Worm (Caenorhabditis elegans) whole organism, mixed stage, embryonic: ENCODE measurements around the gene ugt-21.
A peak's percentile ranks its signal among the peaks of the same experiment; 100 is the strongest.

Source experiments
- M03D4.4 ChIP-seq: sonication (generic microtip); optimal IDR thresholded peaks from 2 replicates; lab custom pipeline; 2017; ENCODE audit warnings: mild to moderate bottlenecking, missing genetic modification characterization, missing compliant biosample characterization
- bed-3 ChIP-seq: fragments of 200-800 bp; sonication (Bioruptor generic); optimal IDR thresholded peaks from 3 replicates; lab custom pipeline; 2018; ENCODE audit warnings: mild to moderate bottlenecking, missing genetic modification characterization, moderate library complexity, missing compliant biosample characterization
- blmp-1 ChIP-seq: fragments of 150-350 bp; optimal IDR thresholded peaks from 2 replicates; lab custom pipeline; 2014; ENCODE audit warnings: missing biosample characterization, missing genetic modification characterization
- ceh-39 ChIP-seq: fragments of 150-350 bp; optimal IDR thresholded peaks from 2 replicates; lab custom pipeline; 2014; ENCODE audit warnings: missing biosample characterization, missing genetic modification characterization
- ceh-43 ChIP-seq: fragments of 200-800 bp; sonication (Bioruptor generic); optimal IDR thresholded peaks from 2 replicates; lab custom pipeline; 2018; ENCODE audit warnings: mild to moderate bottlenecking, missing genetic modification characterization, moderate library complexity, missing compliant biosample characterization
- ceh-83 ChIP-seq: fragments of 200-800 bp; sonication (Bioruptor generic); optimal IDR thresholded peaks from 2 replicates; lab custom pipeline; 2018; ENCODE audit warnings: mild to moderate bottlenecking, missing genetic modification characterization, missing compliant biosample characterization
- ces-1 ChIP-seq: fragments of 150-350 bp; optimal IDR thresholded peaks from 2 replicates; lab custom pipeline; 2014; ENCODE audit warnings: missing biosample characterization, missing genetic modification reagents, missing genetic modification characterization
- cnd-1 ChIP-seq: fragments of 200-800 bp; sonication (Bioruptor generic); optimal IDR thresholded peaks from 2 replicates; lab custom pipeline; 2018; ENCODE audit warnings: mild to moderate bottlenecking, missing genetic modification characterization, missing compliant biosample characterization
- drap-1 ChIP-seq: fragments of 200-800 bp; sonication (Bioruptor generic); optimal IDR thresholded peaks from 3 replicates; lab custom pipeline; 2018; ENCODE audit warnings: mild to moderate bottlenecking, missing genetic modification characterization, missing compliant biosample characterization
- elt-1 ChIP-seq: sonication (generic microtip); optimal IDR thresholded peaks from 2 replicates; lab custom pipeline; 2017; ENCODE audit warnings: missing genetic modification characterization, mild to moderate bottlenecking, missing compliant biosample characterization, antibody characterized with exemption, moderate library complexity, borderline replicate concordance; ENCODE audit not compliant: insufficient read depth
- elt-3 ChIP-seq: fragments of 150-350 bp; optimal IDR thresholded peaks from 2 replicates; lab custom pipeline; 2014; ENCODE audit warnings: missing biosample characterization, missing genetic modification characterization
- flh-1 ChIP-seq: fragments of 200-800 bp; sonication (Bioruptor generic); optimal IDR thresholded peaks from 2 replicates; lab custom pipeline; 2018; ENCODE audit warnings: mild to moderate bottlenecking, missing genetic modification characterization, moderate library complexity, missing compliant biosample characterization
- hlh-1 ChIP-seq: fragments of 150-350 bp; optimal IDR thresholded peaks from 2 replicates; lab custom pipeline; 2014; ENCODE audit warnings: missing biosample characterization, missing genetic modification reagents, missing genetic modification characterization
- lin-13 ChIP-seq: fragments of 150-350 bp; optimal IDR thresholded peaks from 2 replicates; lab custom pipeline; 2014; ENCODE audit warnings: missing biosample characterization, missing genetic modification characterization
- lin-32 ChIP-seq: fragments of 200-800 bp; sonication (Bioruptor generic); optimal IDR thresholded peaks from 2 replicates; lab custom pipeline; 2018; ENCODE audit warnings: mild to moderate bottlenecking, missing genetic modification characterization, missing compliant biosample characterization
- mab-5 ChIP-seq: fragments of 150-350 bp; optimal IDR thresholded peaks from 2 replicates; lab custom pipeline; 2014; ENCODE audit warnings: missing biosample characterization, missing genetic modification characterization
- mep-1 ChIP-seq: fragments of 150-350 bp; optimal IDR thresholded peaks from 2 replicates; lab custom pipeline; 2017; ENCODE audit warnings: missing biosample characterization, missing genetic modification reagents, missing genetic modification characterization, inconsistent platforms
- mls-2 ChIP-seq: sonication (generic microtip); optimal IDR thresholded peaks from 2 replicates; lab custom pipeline; 2016; ENCODE audit warnings: mild to moderate bottlenecking, missing genetic modification characterization, moderate library complexity, missing compliant biosample characterization
- nhr-2 ChIP-seq: fragments of 150-350 bp; optimal IDR thresholded peaks from 2 replicates; lab custom pipeline; 2014; ENCODE audit warnings: missing biosample characterization, missing genetic modification characterization
- nhr-237 ChIP-seq: fragments of 150-350 bp; optimal IDR thresholded peaks from 2 replicates; lab custom pipeline; 2014; ENCODE audit warnings: missing biosample characterization, missing genetic modification characterization
- nhr-28 ChIP-seq: fragments of 150-350 bp; optimal IDR thresholded peaks from 2 replicates; lab custom pipeline; 2014; ENCODE audit warnings: missing biosample characterization, missing genetic modification characterization
- nhr-76 ChIP-seq: sonication (generic microtip); optimal IDR thresholded peaks from 2 replicates; lab custom pipeline; 2017; ENCODE audit warnings: missing biosample characterization, missing genetic modification characterization
- pha-4 ChIP-seq: fragments of 150-350 bp; optimal IDR thresholded peaks from 2 replicates; lab custom pipeline; 2018; ENCODE audit warnings: missing biosample characterization, missing genetic modification reagents, missing genetic modification characterization
- sem-2 ChIP-seq: fragments of 200-800 bp; sonication (Bioruptor generic); optimal IDR thresholded peaks from 2 replicates; lab custom pipeline; 2018; ENCODE audit warnings: mild to moderate bottlenecking, missing genetic modification characterization, missing compliant biosample characterization
- snpc-4 ChIP-seq: fragments of 150-350 bp; optimal IDR thresholded peaks from 2 replicates; lab custom pipeline; 2014; ENCODE audit warnings: missing biosample characterization, missing genetic modification characterization
- sptf-1 ChIP-seq: sonication (generic microtip); optimal IDR thresholded peaks from 2 replicates; lab custom pipeline; 2017; ENCODE audit warnings: mild to moderate bottlenecking, missing genetic modification characterization, moderate library complexity, missing compliant biosample characterization
- tbx-8 ChIP-seq: fragments of 200-800 bp; sonication (Bioruptor generic); optimal IDR thresholded peaks from 2 replicates; lab custom pipeline; 2018; ENCODE audit warnings: mild to moderate bottlenecking, missing genetic modification characterization, moderate library complexity, missing compliant biosample characterization
- unc-120 ChIP-seq: sonication (generic microtip); optimal IDR thresholded peaks from 2 replicates; lab custom pipeline; 2017; ENCODE audit warnings: missing genetic modification characterization, missing compliant biosample characterization; ENCODE audit not compliant: poor library complexity, severe bottlenecking
- unc-39 ChIP-seq: fragments of 150-350 bp; optimal IDR thresholded peaks from 2 replicates; lab custom pipeline; 2014; ENCODE audit warnings: missing biosample characterization, missing genetic modification characterization
- zip-8 ChIP-seq: fragments of 150-350 bp; optimal IDR thresholded peaks from 2 replicates; lab custom pipeline; 2014; ENCODE audit warnings: missing biosample characterization, missing genetic modification characterization

Gene ugt-21

DNA sequence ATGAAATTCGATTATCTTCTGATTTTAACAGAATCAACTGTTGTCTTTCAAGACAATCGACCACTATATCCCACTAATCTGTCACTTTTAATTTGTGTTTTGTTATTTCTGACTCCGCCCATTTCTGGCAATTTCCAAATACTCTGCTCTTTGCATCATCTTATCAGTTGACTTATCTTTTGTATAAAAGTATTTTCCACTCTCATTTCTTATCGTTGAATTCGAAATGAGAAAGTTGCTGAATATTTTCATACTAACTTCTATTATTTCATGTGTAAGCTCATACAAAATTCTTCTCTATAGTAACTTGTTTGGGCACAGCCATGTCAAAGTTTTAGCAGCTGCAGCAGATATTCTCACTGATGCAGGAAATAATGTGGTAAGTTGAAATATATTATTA, at the start of gene ugt-21:
Gene ugt-21, plus strand, starts transcription at position 212 of the 400 bp plus-strand sequence.
- no peak for TF ChIP-seq snpc-4 (tag; lab: Kevin White, UChicago)
- no peak for TF ChIP-seq nhr-28
- no peak for TF ChIP-seq hlh-1 (tag; lab: Kevin White, UChicago)

DNA sequence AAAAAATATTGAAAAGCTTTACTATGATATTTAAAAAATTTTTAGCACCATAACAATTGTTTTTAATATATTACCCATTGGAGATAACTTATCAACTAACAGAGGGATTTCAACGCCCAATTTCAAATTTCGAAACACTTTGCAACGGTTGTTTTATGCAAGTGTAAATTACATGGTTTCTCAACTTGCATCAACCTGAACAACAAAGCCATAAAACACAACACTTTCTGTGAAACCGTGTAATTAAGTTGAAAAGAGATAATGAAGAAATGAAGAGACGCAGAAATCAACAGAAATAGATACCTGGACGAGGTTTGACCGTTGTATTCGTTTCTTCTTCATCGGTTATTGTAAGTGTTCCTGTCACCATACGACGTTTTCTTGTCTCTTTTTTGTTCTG, 49.7 kb upstream of the ugt-21 start, which contains the start of gene cpin-1:
Gene cpin-1, plus strand, starts transcription at position 301 of the 400 bp plus-strand sequence.
- TF ChIP-seq nhr-2 (tag; lab: Kevin White, UChicago) (no peak), ceh-83 (no peak), bed-3 (GFP tag; lab: Kevin White, UChicago) (no peak), zip-8 (no peak), elt-1 (tag; lab: Kevin White, UChicago) (no peak), lin-32 (GFP tag; lab: Kevin White, UChicago) (no peak), blmp-1 (no peak), cnd-1 (tag; lab: Kevin White, UChicago) (no peak)

- TF ChIP-seq cnd-1 (tag; lab: Kevin White, UChicago) (no peak), nhr-76 (tag; lab: Kevin White, UChicago) (no peak), ceh-43 (GFP tag; lab: Kevin White, UChicago) (no peak), sem-2 (GFP tag; lab: Kevin White, UChicago) (no peak), elt-3 (no peak), ceh-39 (tag; lab: Kevin White, UChicago) (no peak), zip-8 (no peak)
- TF ChIP-seq, all 35 proteins: peak for 0
Measured at ce11 chrIV:9451816-9452215, 48.3 kb upstream of the ugt-21 start.

DNA sequence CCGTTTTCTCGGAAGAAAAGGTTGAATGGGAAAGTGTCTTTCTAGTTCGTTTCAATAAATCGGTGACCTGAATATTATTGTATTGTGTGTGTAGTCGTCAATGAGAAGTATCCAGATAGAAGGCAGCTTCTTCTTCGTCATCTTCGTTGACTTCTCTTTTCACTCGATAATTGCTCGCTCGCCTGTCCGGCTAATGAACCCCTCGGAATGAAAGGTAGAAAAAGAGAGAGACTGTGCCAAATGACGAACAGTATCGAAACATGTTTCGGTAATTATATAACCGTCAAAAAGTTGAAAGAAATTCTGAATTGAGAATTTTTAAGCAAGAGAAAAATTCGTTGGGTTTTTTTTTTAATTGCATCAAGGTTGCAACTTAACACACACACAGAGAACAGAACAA, 42.7 kb upstream of the ugt-21 start, which contains the start of gene cutl-17:
Gene cutl-17, minus strand, starts transcription at position 101 of the 400 bp plus-strand sequence.
- TF ChIP-seq unc-120 (tag; lab: Kevin White, UChicago) = no peak
- TF ChIP-seq snpc-4 (tag; lab: Kevin White, UChicago) = no peak
- TF ChIP-seq ceh-83 = no peak
- no peak for TF ChIP-seq pha-4 (tag; lab: Kevin White, UChicago)
- TF ChIP-seq unc-39 (tag; lab: Kevin White, UChicago) = no peak
- TF ChIP-seq zip-8 = no peak
- no peak for TF ChIP-seq elt-3
- TF ChIP-seq nhr-2 (tag; lab: Kevin White, UChicago) = no peak
- no peak for TF ChIP-seq bed-3 (GFP tag; lab: Kevin White, UChicago)
- no peak for TF ChIP-seq mab-5
- TF ChIP-seq nhr-28 = no peak
- TF ChIP-seq ceh-43 (GFP tag; lab: Kevin White, UChicago) = no peak
- TF ChIP-seq blmp-1 = no peak
- no peak for TF ChIP-seq mep-1 (tag; lab: Kevin White, UChicago)
- TF ChIP-seq, all 35 proteins: peak for 0

ce11 chrIV:9459224-9459781, 40.8 kb upstream of the ugt-21 start, which contains the start of gene copb-2:
TSS of gene copb-2 (plus strand) at chrIV:9459731.
- TF ChIP-seq mls-2 (tag; lab: Kevin White, UChicago) = no peak
- TF ChIP-seq mep-1 (tag; lab: Kevin White, UChicago) = peak; percentile 40
- TF ChIP-seq hlh-1 (tag; lab: Kevin White, UChicago) = peak; percentile 27
- no peak for TF ChIP-seq tbx-8 (GFP tag; lab: Kevin White, UChicago)
- TF ChIP-seq nhr-28 = no peak
- peak; percentile 49 for TF ChIP-seq ces-1 (GFP tag; lab: Kevin White, UChicago)
- no peak for TF ChIP-seq sptf-1
- TF ChIP-seq, all 35 proteins: peak for 3

DNA sequence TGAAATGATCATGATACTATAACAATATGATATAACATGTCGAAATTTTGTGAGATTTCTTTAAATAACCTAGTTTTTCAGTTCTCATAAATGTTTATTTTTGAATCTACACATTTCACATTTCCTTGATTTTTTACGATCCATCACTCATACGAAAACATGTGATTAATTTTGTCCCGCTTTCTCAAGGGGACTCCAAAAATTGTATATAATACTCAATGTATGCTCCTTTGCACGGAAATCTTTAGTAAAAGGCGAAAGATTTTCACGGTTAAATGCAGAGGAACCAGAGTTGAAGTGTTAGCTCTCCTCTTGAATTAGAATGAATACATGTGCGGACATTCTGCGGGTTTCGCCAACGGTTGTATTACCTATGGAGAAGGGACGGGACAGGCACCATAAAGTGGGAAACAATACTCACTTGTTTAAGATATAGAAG, 35.7 kb upstream of the ugt-21 start:
- TF ChIP-seq ceh-39 (tag; lab: Kevin White, UChicago) (no peak), lin-13 (tag; lab: Kevin White, UChicago) (no peak), pha-4 (tag; lab: Kevin White, UChicago) (no peak), elt-1 (tag; lab: Kevin White, UChicago) (no peak)
- TF ChIP-seq, all 35 proteins: peak for 0

DNA sequence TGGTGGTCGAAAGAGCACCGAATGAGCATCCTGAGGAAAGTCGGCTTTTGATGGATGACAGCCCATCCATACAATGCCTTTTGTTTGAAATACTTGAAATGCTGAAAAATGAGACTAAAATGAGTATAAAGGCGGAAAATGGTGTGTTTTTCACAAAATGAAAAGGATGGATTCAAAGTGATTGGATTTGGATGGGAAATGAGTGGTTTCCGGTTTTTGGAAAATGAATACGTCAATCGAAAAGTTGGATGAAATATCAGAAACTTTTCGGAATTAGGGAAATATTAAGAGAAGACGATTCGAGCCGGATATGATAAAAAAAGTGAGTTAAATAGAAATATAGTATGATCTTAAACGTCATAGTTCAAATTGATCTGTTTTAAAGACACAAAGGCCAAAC, 32.7 kb upstream of the ugt-21 start, which contains the start of gene F38E11.6:
Gene F38E11.6, minus strand, starts transcription at position 101 of the 400 bp plus-strand sequence.
- no peak for TF ChIP-seq elt-1 (tag; lab: Kevin White, UChicago)
- no peak for TF ChIP-seq ceh-83
- no peak for TF ChIP-seq zip-8
- TF ChIP-seq unc-120 (tag; lab: Kevin White, UChicago) = no peak
- no peak for TF ChIP-seq cnd-1 (tag; lab: Kevin White, UChicago)
- TF ChIP-seq nhr-237 (tag; lab: Kevin White, UChicago) = no peak
- TF ChIP-seq M03D4.4 = no peak
- TF ChIP-seq drap-1 (GFP tag; lab: Kevin White, UChicago) = no peak
- TF ChIP-seq flh-1 (GFP tag; lab: Kevin White, UChicago) = no peak
- no peak for TF ChIP-seq pha-4 (tag; lab: Kevin White, UChicago)
- TF ChIP-seq lin-32 (GFP tag; lab: Kevin White, UChicago) = no peak
